Fruit fly (Drosophila melanogaster) whole organism, embryonic: ENCODE results near the gene CG15894.

Experiments used
- ATbp ChIP-seq: fragments of 200-800 bp; sonication (Bioruptor generic); optimal IDR thresholded peaks from 2 replicates; lab custom pipeline; 2017; ENCODE audit warnings: missing biosample characterization, mild to moderate bottlenecking, missing genetic modification characterization, missing genetic modification reagents
- Adf1 ChIP-seq: fragments of 200-800 bp; sonication (Bioruptor generic); IDR thresholded peaks from 2 replicates; pipeline ENCODE4 v1.3.6; 2022; ENCODE audit warnings: missing biosample characterization, missing genetic modification characterization
- Atf6 ChIP-seq: fragments of 200-800 bp; sonication (Bioruptor generic); IDR thresholded peaks from 2 replicates; pipeline ENCODE4 v1.3.6; 2022; ENCODE audit warnings: missing biosample characterization, missing genetic modification characterization
- Awh ChIP-seq: fragments of 200-800 bp; sonication (Bioruptor generic); IDR thresholded peaks from 2 replicates; pipeline ENCODE4, ENCODE4 v1.3.6; 2022; ENCODE audit warnings: missing biosample characterization, missing genetic modification characterization
- CG12659 ChIP-seq: fragments of 200-800 bp; sonication (Bioruptor generic); optimal IDR thresholded peaks from 3 replicates; lab custom pipeline; 2017; ENCODE audit warnings: mild to moderate bottlenecking, missing biosample characterization, missing genetic modification reagents, missing genetic modification characterization
- CG12769 ChIP-seq: fragments of 200-800 bp; sonication (Bioruptor generic); optimal IDR thresholded peaks from 2 replicates; lab custom pipeline; 2019; ENCODE audit warnings: missing biosample characterization, mild to moderate bottlenecking, missing genetic modification characterization, moderate library complexity
- CG14860 ChIP-seq: fragments of 200-800 bp; sonication (Bioruptor generic); IDR thresholded peaks from 3 replicates; pipeline ENCODE4 v1.3.6; 2022; ENCODE audit warnings: missing biosample characterization, missing genetic modification characterization; ENCODE audit not compliant: partially characterized antibody
- CG15479 ChIP-seq: fragments of 200-800 bp; sonication (Bioruptor generic); optimal IDR thresholded peaks from 3 replicates; lab custom pipeline; 2019; ENCODE audit warnings: missing biosample characterization, mild to moderate bottlenecking, missing genetic modification characterization, moderate library complexity
- CG1603 ChIP-seq: fragments of 200-800 bp; sonication (Bioruptor generic); optimal IDR thresholded peaks from 2 replicates; lab custom pipeline; 2019; ENCODE audit warnings: missing biosample characterization, mild to moderate bottlenecking, missing genetic modification characterization, moderate library complexity
- CG17385 ChIP-seq: fragments of 200-800 bp; sonication (Bioruptor generic); optimal IDR thresholded peaks from 3 replicates; lab custom pipeline; 2018; ENCODE audit warnings: missing biosample characterization, mild to moderate bottlenecking, missing genetic modification characterization
- CG1792 ChIP-seq: fragments of 200-800 bp; sonication (Bioruptor generic); optimal IDR thresholded peaks from 2 replicates; lab custom pipeline; 2016; ENCODE audit warnings: missing biosample characterization, missing genetic modification characterization
- CG2129 ChIP-seq: fragments of 200-800 bp; sonication (Bioruptor generic); IDR thresholded peaks from 2 replicates; pipeline ENCODE4 v1.3.6; 2022; ENCODE audit warnings: missing biosample characterization, missing genetic modification characterization; ENCODE audit not compliant: partially characterized antibody
- CG2712 ChIP-seq: fragments of 200-800 bp; optimal IDR thresholded peaks from 3 replicates; lab custom pipeline; 2019; ENCODE audit warnings: missing biosample characterization, mild to moderate bottlenecking, missing genetic modification characterization, moderate library complexity
- CG4707 ChIP-seq: fragments of 200-800 bp; sonication (Bioruptor generic); optimal IDR thresholded peaks from 2 replicates; lab custom pipeline; 2018; ENCODE audit warnings: missing biosample characterization, mild to moderate bottlenecking, missing genetic modification characterization, moderate library complexity
- CG5245 ChIP-seq: fragments of 200-800 bp; sonication (Bioruptor generic); optimal IDR thresholded peaks from 3 replicates; lab custom pipeline; 2016; ENCODE audit warnings: missing biosample characterization, missing genetic modification characterization
- CG8359 ChIP-seq: fragments of 200-800 bp; sonication (Bioruptor generic); optimal IDR thresholded peaks from 2 replicates; lab custom pipeline; 2017; ENCODE audit warnings: missing biosample characterization, mild to moderate bottlenecking, missing genetic modification characterization, borderline replicate concordance
- D19A ChIP-seq: fragments of 200-800 bp; optimal IDR thresholded peaks from 3 replicates; lab custom pipeline; 2019; ENCODE audit warnings: missing biosample characterization, mild to moderate bottlenecking, missing genetic modification characterization, moderate library complexity
- Dek ChIP-seq: fragments of 200-800 bp; sonication (Bioruptor generic); optimal IDR thresholded peaks from 3 replicates; lab custom pipeline; 2019; ENCODE audit warnings: missing biosample characterization, mild to moderate bottlenecking, missing genetic modification characterization, moderate library complexity
- Dip2 ChIP-seq: fragments of 200-800 bp; sonication (Bioruptor generic); IDR thresholded peaks from 2 replicates; pipeline ENCODE4 v1.3.6; 2022; ENCODE audit warnings: missing biosample characterization, missing genetic modification characterization
- Drgx ChIP-seq: fragments of 200-800 bp; sonication (Bioruptor generic); IDR thresholded peaks from 2 replicates; pipeline ENCODE4 v1.3.6; 2022; ENCODE audit warnings: missing biosample characterization, missing genetic modification characterization
- ERR ChIP-seq: fragments of 200-800 bp; sonication (Bioruptor generic); optimal IDR thresholded peaks from 2 replicates; lab custom pipeline; 2016; ENCODE audit warnings: missing biosample characterization, missing genetic modification characterization
- GATAe ChIP-seq: fragments of 200-800 bp; sonication (Bioruptor generic); conservative IDR thresholded peaks from 2 replicates; pipeline ENCODE4 v1.3.6; 2022; ENCODE audit warnings: missing biosample characterization, missing genetic modification characterization
- HLH3B ChIP-seq: fragments of 200-800 bp; sonication (Bioruptor generic); IDR thresholded peaks from 2 replicates; pipeline ENCODE4 v1.3.6; 2022; ENCODE audit warnings: missing biosample characterization, missing genetic modification characterization
- HLHmδ ChIP-seq: fragments of 200-800 bp; sonication (Bioruptor generic); optimal IDR thresholded peaks from 2 replicates; lab custom pipeline; 2018; ENCODE audit warnings: missing biosample characterization, mild to moderate bottlenecking, missing genetic modification characterization, moderate library complexity
- Hr78 ChIP-seq, 2 experiments: fragments of 200-800 bp in 1 of 2; fragments of >200 bp in 1 of 2; sonication (Bioruptor generic) in 1 of 2; optimal IDR thresholded peaks; 2 replicates each; lab custom pipeline; 2017 to 2019; ENCODE audit warnings: missing biosample characterization in 2 of 2, missing genetic modification characterization in 2 of 2, mild to moderate bottlenecking in 1 of 2, moderate library complexity in 1 of 2
- Jarid2 ChIP-seq: fragments of 200-800 bp; sonication (Bioruptor generic); optimal IDR thresholded peaks from 3 replicates; lab custom pipeline; 2017; ENCODE audit warnings: mild to moderate bottlenecking, missing biosample characterization, missing genetic modification reagents, missing genetic modification characterization
- Lhr ChIP-seq: fragments of 200-800 bp; sonication (Bioruptor generic); optimal IDR thresholded peaks from 3 replicates; lab custom pipeline; 2017; ENCODE audit warnings: mild to moderate bottlenecking, missing biosample characterization, missing genetic modification reagents, missing genetic modification characterization
- Nf-YB ChIP-seq: fragments of 200-800 bp; sonication (Bioruptor generic); optimal IDR thresholded peaks from 3 replicates; lab custom pipeline; 2019; ENCODE audit warnings: missing biosample characterization, mild to moderate bottlenecking, missing genetic modification characterization, moderate library complexity
- NfI ChIP-seq: fragments of 200-800 bp; sonication (Bioruptor generic); optimal IDR thresholded peaks from 3 replicates; lab custom pipeline; 2018; ENCODE audit warnings: missing biosample characterization, mild to moderate bottlenecking, missing genetic modification characterization, moderate library complexity
- Rfx ChIP-seq: fragments of 200-800 bp; sonication (Bioruptor generic); IDR thresholded peaks from 2 replicates; pipeline ENCODE4 v1.3.6; 2022; ENCODE audit warnings: missing biosample characterization, missing genetic modification characterization
- Side ChIP-seq: fragments of 200-800 bp; sonication (Bioruptor generic); optimal IDR thresholded peaks from 2 replicates; lab custom pipeline; 2016; ENCODE audit warnings: missing biosample characterization, missing genetic modification characterization
- Six4 ChIP-seq: fragments of 200-800 bp; sonication (Bioruptor generic); optimal IDR thresholded peaks from 2 replicates; lab custom pipeline; 2016; ENCODE audit warnings: missing biosample characterization, missing genetic modification characterization
- TFAM ChIP-seq: fragments of 200-800 bp; sonication (Bioruptor generic); optimal IDR thresholded peaks from 2 replicates; lab custom pipeline; 2017; ENCODE audit warnings: missing biosample characterization, missing genetic modification characterization, inconsistent platforms
- Vsx1 ChIP-seq: fragments of 200-800 bp; sonication (Bioruptor generic); optimal IDR thresholded peaks from 2 replicates; lab custom pipeline; 2017; ENCODE audit warnings: missing biosample characterization, mild to moderate bottlenecking, missing genetic modification characterization, missing genetic modification reagents
- amos ChIP-seq: fragments of 200-800 bp; sonication (Bioruptor generic); IDR thresholded peaks from 2 replicates; pipeline ENCODE4 v1.3.6; 2022; ENCODE audit warnings: missing biosample characterization, missing genetic modification characterization; ENCODE audit not compliant: partially characterized antibody
- corto ChIP-seq: fragments of 200-800 bp; sonication (Bioruptor generic); optimal IDR thresholded peaks from 2 replicates; lab custom pipeline; 2016; ENCODE audit warnings: missing biosample characterization, mild to moderate bottlenecking, missing genetic modification characterization, moderate library complexity
- en ChIP-seq: fragments of 200-800 bp; sonication (Bioruptor generic); optimal IDR thresholded peaks from 2 replicates; lab custom pipeline; 2016; ENCODE audit warnings: missing biosample characterization, missing genetic modification characterization
- gcm ChIP-seq: fragments of 200-800 bp; sonication (Bioruptor generic); optimal IDR thresholded peaks from 2 replicates; lab custom pipeline; 2019; ENCODE audit warnings: missing biosample characterization, mild to moderate bottlenecking, missing genetic modification characterization, moderate library complexity
- gfzf ChIP-seq: fragments of 200-800 bp; sonication (Bioruptor generic); optimal IDR thresholded peaks from 2 replicates; lab custom pipeline; 2016; ENCODE audit warnings: missing biosample characterization, mild to moderate bottlenecking, missing genetic modification characterization, moderate library complexity
- gsb-n ChIP-seq: fragments of 200-800 bp; sonication (Bioruptor generic); optimal IDR thresholded peaks from 3 replicates; lab custom pipeline; 2018; ENCODE audit warnings: missing biosample characterization, mild to moderate bottlenecking, missing genetic modification characterization
- hkb ChIP-seq, 2 experiments: fragments of 200-800 bp in 1 of 2; fragments of >200 bp in 1 of 2; sonication (Bioruptor generic) in 1 of 2; IDR thresholded peaks in 1 of 2; optimal IDR thresholded peaks in 1 of 2; 2 replicates each; pipeline versions ENCODE4 v1.3.6 to Lab custom; 2017 to 2022; ENCODE audit warnings: missing biosample characterization in 1 of 2, missing genetic modification characterization in 1 of 2
- inv ChIP-seq: fragments of 200-800 bp; sonication (Bioruptor generic); IDR thresholded peaks from 2 replicates; pipeline ENCODE4 v1.3.6; 2022; ENCODE audit warnings: missing biosample characterization, missing genetic modification characterization; ENCODE audit not compliant: partially characterized antibody
- lab ChIP-seq: fragments of 200-800 bp; sonication (Bioruptor generic); optimal IDR thresholded peaks from 3 replicates; lab custom pipeline; 2017; ENCODE audit warnings: missing biosample characterization, missing genetic modification characterization, mild to moderate bottlenecking, moderate library complexity, missing genetic modification reagents
- lola ChIP-seq, 3 experiments: fragments of >200 bp in 2 of 3; fragments of 200-800 bp in 1 of 3; sonication (Bioruptor generic) in 1 of 3; optimal IDR thresholded peaks; 2 replicates each; lab custom pipeline; 2017 to 2019; ENCODE audit warnings: missing biosample characterization in 3 of 3, missing genetic modification characterization in 3 of 3, mild to moderate bottlenecking in 1 of 3, moderate library complexity in 1 of 3
- pho ChIP-seq: fragments of 200-800 bp; sonication (Bioruptor generic); optimal IDR thresholded peaks from 2 replicates; lab custom pipeline; 2016; ENCODE audit warnings: missing biosample characterization, missing genetic modification characterization
- psq ChIP-seq: fragments of 200-800 bp; sonication (Bioruptor generic); optimal IDR thresholded peaks from 2 replicates; lab custom pipeline; 2017; ENCODE audit warnings: missing biosample characterization, missing genetic modification characterization
- sc ChIP-seq, 3 experiments: fragments of >200 bp in 2 of 3; fragments of 200-800 bp in 1 of 3; sonication (Bioruptor generic) in 1 of 3; optimal IDR thresholded peaks; 2 replicates in 2 of 3; 3 replicates in 1 of 3; lab custom pipeline; 2017; ENCODE audit warnings: mild to moderate bottlenecking in 1 of 3, missing biosample characterization in 1 of 3, missing genetic modification characterization in 1 of 3, missing genetic modification reagents in 1 of 3
- tup ChIP-seq: fragments of 200-800 bp; sonication (Bioruptor generic); optimal IDR thresholded peaks from 2 replicates; lab custom pipeline; 2016; ENCODE audit warnings: missing biosample characterization, mild to moderate bottlenecking, missing genetic modification characterization, moderate library complexity
- yki ChIP-seq: fragments of >200 bp; optimal IDR thresholded peaks from 3 replicates; lab custom pipeline; 2018

CG15894 gene

dm6 chrX:6260900-6261299, 48.1 kb upstream of the CG15894 start, which contains the start of gene Josd (continued):
- peak; percentile 76 for TF ChIP-seq inv
- no peak for TF ChIP-seq Adf1 (GFP tag; lab: Robert Waterston, UW)
- TF ChIP-seq GATAe (GFP tag; lab: Robert Waterston, UW) = no peak
- TF ChIP-seq pho (GFP tag; lab: Kevin White, UChicago) = no peak
- no peak for TF ChIP-seq Lhr (GFP tag; lab: Kevin White, UChicago)
- TF ChIP-seq ATbp = no peak
- no peak for TF ChIP-seq D19A (tag; lab: Kevin White, UChicago)
- TF ChIP-seq lab (GFP tag; lab: Kevin White, UChicago) = peak; percentile 1
- no peak for TF ChIP-seq Six4 (GFP tag; lab: Kevin White, UChicago)
- no peak for TF ChIP-seq Dek (tag; lab: Kevin White, UChicago)
- peak; percentile 69 for TF ChIP-seq CG14860 (GFP tag; lab: Robert Waterston, UW)
- no peak for TF ChIP-seq Vsx1 (GFP tag; lab: Kevin White, UChicago)
- no peak for TF ChIP-seq Drgx
- TF ChIP-seq CG12659 (GFP tag; lab: Kevin White, UChicago) = peak; percentile 33
- no peak for TF ChIP-seq corto (GFP tag; lab: Kevin White, UChicago)
- no peak for TF ChIP-seq NfI (GFP tag; lab: Kevin White, UChicago)
- TF ChIP-seq HLH3B (GFP tag; lab: Robert Waterston, UW) = no peak
- TF ChIP-seq CG1603 (tag; lab: Kevin White, UChicago) = peak; percentile 36
- TF ChIP-seq tup (GFP tag; lab: Kevin White, UChicago) = no peak
- no peak for TF ChIP-seq CG4707
- TF ChIP-seq gfzf (GFP tag; lab: Kevin White, UChicago) = no peak
- TF ChIP-seq en (GFP tag; lab: Kevin White, UChicago) = no peak
- no peak for TF ChIP-seq CG12769 (tag; lab: Kevin White, UChicago)
- TF ChIP-seq hkb (optimal IDR thresholded peaks at IDR 0.05; lab: Kevin White, UChicago) = no peak
- TF ChIP-seq hkb (GFP tag; IDR thresholded peaks at IDR 0.05; lab: Robert Waterston, UW) = no peak
- no peak for TF ChIP-seq Awh (GFP tag; lab: Robert Waterston, UW)
- TF ChIP-seq yki = no peak
- TF ChIP-seq Side (GFP tag; lab: Kevin White, UChicago) = no peak
- no peak for TF ChIP-seq ERR (GFP tag; lab: Kevin White, UChicago)
- TF ChIP-seq Rfx (GFP tag; lab: Robert Waterston, UW) = peak; percentile 50
- TF ChIP-seq HLHmδ (GFP tag; lab: Kevin White, UChicago) = no peak
- no peak for TF ChIP-seq sc (optimal IDR thresholded peaks at IDR 0.05; lab: Kevin White, UChicago)
- no peak for TF ChIP-seq sc (GFP tag; optimal IDR thresholded peaks at IDR 0.05; lab: Kevin White, UChicago)
- no peak for TF ChIP-seq CG17385 (GFP tag; lab: Kevin White, UChicago)
- TF ChIP-seq Nf-YB (GFP tag; lab: Kevin White, UChicago) = no peak
- TF ChIP-seq CG1792 = no peak
- TF ChIP-seq psq (GFP tag; lab: Kevin White, UChicago) = no peak
- TF ChIP-seq CG15479 (GFP tag; lab: Kevin White, UChicago) = no peak
- TF ChIP-seq CG2129 = peak; percentile 74; the same call in 1 of the 2 replicates
- TF ChIP-seq Hr78 (GFP tag; optimal IDR thresholded peaks at IDR 0.05; lab: Kevin White, UChicago) = no peak
- TF ChIP-seq lola (GFP tag; optimal IDR thresholded peaks at IDR 0.05; lab: Kevin White, UChicago) = no peak
- TF ChIP-seq Atf6 = no peak
- TF ChIP-seq Jarid2 (GFP tag; lab: Kevin White, UChicago) = no peak
- no peak for TF ChIP-seq Dip2 (GFP tag; lab: Robert Waterston, UW)
- no peak for TF ChIP-seq CG5245 (GFP tag; lab: Kevin White, UChicago)
- TF ChIP-seq CG2712 (tag; lab: Kevin White, UChicago) = peak; percentile 2
- no peak for TF ChIP-seq CG8359 (GFP tag; lab: Kevin White, UChicago)
- TF ChIP-seq gsb-n (tag; lab: Kevin White, UChicago) = no peak
- TF ChIP-seq gcm (GFP tag; lab: Kevin White, UChicago) = no peak
- no peak for TF ChIP-seq TFAM (GFP tag; lab: Kevin White, UChicago)
- TF ChIP-seq amos (GFP tag; lab: Robert Waterston, UW) = peak; percentile 92
